Worm (Caenorhabditis elegans) whole organism, L1 larva: Measurements from ENCODE around the gene T13H5.1.

Experiments
- C04F5.9 ChIP-seq: sonication (generic microtip); optimal IDR thresholded peaks from 2 replicates; lab custom pipeline; 2016; ENCODE audit warnings: missing genetic modification characterization, missing compliant biosample characterization
- C16A3.4 ChIP-seq: fragments of 150-350 bp; optimal IDR thresholded peaks from 2 replicates; lab custom pipeline; 2014; ENCODE audit warnings: missing biosample characterization, missing genetic modification characterization
- C34B4.2 ChIP-seq: sonication (generic microtip); optimal IDR thresholded peaks from 2 replicates; lab custom pipeline; 2017; ENCODE audit warnings: mild to moderate bottlenecking, missing genetic modification characterization, missing compliant biosample characterization
- aha-1 ChIP-seq: fragments of 150-350 bp; optimal IDR thresholded peaks from 2 replicates; lab custom pipeline; 2014; ENCODE audit warnings: missing biosample characterization, missing genetic modification characterization
- alr-1 ChIP-seq: fragments of 200-800 bp; sonication (Bioruptor generic); optimal IDR thresholded peaks from 2 replicates; lab custom pipeline; 2018; ENCODE audit warnings: borderline replicate concordance, mild to moderate bottlenecking, missing genetic modification characterization, missing compliant biosample characterization
- ama-1 ChIP-seq: fragments of 150-350 bp; optimal IDR thresholded peaks from 2 replicates; lab custom pipeline; 2014
- blmp-1 ChIP-seq: fragments of 150-350 bp; optimal IDR thresholded peaks from 2 replicates; lab custom pipeline; 2014; ENCODE audit warnings: missing biosample characterization, missing genetic modification characterization
- ceh-82 ChIP-seq, 3 experiments: fragments of 150-350 bp in 1 of 3; sonication (generic microtip) in 2 of 3; optimal IDR thresholded peaks; 2 replicates each; lab custom pipeline; 2014 to 2017; ENCODE audit warnings: missing biosample characterization in 3 of 3, missing genetic modification characterization in 3 of 3
- efl-1 ChIP-seq, 4 experiments: fragments of 150-350 bp; optimal IDR thresholded peaks in 3 of 4; peaks in 1 of 4; 1 replicate in 1 of 4; 2 replicates in 3 of 4; lab custom pipeline; 2014; ENCODE audit warnings: missing biosample characterization in 2 of 4, missing genetic modification characterization in 2 of 4, missing genetic modification reagents in 2 of 4
- egl-13 ChIP-seq: sonication (generic microtip); optimal IDR thresholded peaks from 2 replicates; lab custom pipeline; 2016; ENCODE audit warnings: missing genotype, missing genetic modification reagents, missing genetic modification characterization, missing compliant biosample characterization
- egl-27 ChIP-seq, 2 experiments: fragments of 150-350 bp in 1 of 2; sonication (generic microtip); optimal IDR thresholded peaks; 3 replicates each; lab custom pipeline; 2017 to 2018; ENCODE audit warnings: missing biosample characterization in 2 of 2, missing genetic modification characterization in 2 of 2, missing genetic modification reagents in 2 of 2
- elt-2 ChIP-seq: sonication (generic microtip); optimal IDR thresholded peaks from 2 replicates; lab custom pipeline; 2016; ENCODE audit warnings: missing genetic modification characterization, mild to moderate bottlenecking, inconsistent platforms, missing compliant biosample characterization, missing genetic modification reagents
- elt-3 ChIP-seq, 6 experiments: fragments of 150-350 bp in 1 of 6; sonication (generic microtip); optimal IDR thresholded peaks; 2 replicates each; lab custom pipeline; 2017 to 2018; ENCODE audit warnings: missing biosample characterization in 6 of 6, missing genetic modification characterization in 6 of 6, inconsistent platforms in 1 of 6
- ets-5 ChIP-seq: fragments of 200-800 bp; sonication (Bioruptor generic); IDR thresholded peaks from 2 replicates; pipeline ENCODE4 v1.3.6; 2022; ENCODE audit warnings: missing genetic modification characterization, missing compliant biosample characterization
- hlh-17 ChIP-seq: fragments of 200-800 bp; sonication (Bioruptor generic); optimal IDR thresholded peaks from 2 replicates; lab custom pipeline; 2018; ENCODE audit warnings: missing genetic modification characterization, mild to moderate bottlenecking, missing compliant biosample characterization, moderate library complexity, borderline replicate concordance
- hlh-4 ChIP-seq: sonication (generic microtip); optimal IDR thresholded peaks from 2 replicates; lab custom pipeline; 2016; ENCODE audit warnings: mild to moderate bottlenecking, missing genetic modification characterization, missing compliant biosample characterization
- jun-1 ChIP-seq: fragments of 150-350 bp; optimal IDR thresholded peaks from 2 replicates; lab custom pipeline; 2014; ENCODE audit warnings: missing biosample characterization, missing genetic modification reagents, missing genetic modification characterization
- lin-13 ChIP-seq: fragments of 150-350 bp; optimal IDR thresholded peaks from 2 replicates; lab custom pipeline; 2014; ENCODE audit warnings: missing biosample characterization, missing genetic modification reagents, missing genetic modification characterization
- mep-1 ChIP-seq: fragments of 150-350 bp; optimal IDR thresholded peaks from 2 replicates; lab custom pipeline; 2014; ENCODE audit warnings: missing biosample characterization, missing genetic modification characterization
- nhr-11 ChIP-seq: fragments of 150-350 bp; optimal IDR thresholded peaks from 2 replicates; lab custom pipeline; 2014; ENCODE audit warnings: missing biosample characterization, missing genetic modification characterization
- nhr-20 ChIP-seq: sonication (generic microtip); optimal IDR thresholded peaks from 2 replicates; lab custom pipeline; 2016; ENCODE audit warnings: mild to moderate bottlenecking, missing genetic modification characterization, missing compliant biosample characterization
- nhr-47 ChIP-seq: sonication (generic microtip); optimal IDR thresholded peaks from 2 replicates; lab custom pipeline; 2016; ENCODE audit warnings: mild to moderate bottlenecking, missing genetic modification characterization, moderate library complexity, missing compliant biosample characterization
- nhr-71 ChIP-seq: sonication (generic microtip); optimal IDR thresholded peaks from 2 replicates; lab custom pipeline; 2016; ENCODE audit warnings: mild to moderate bottlenecking, missing genetic modification characterization, moderate library complexity, missing compliant biosample characterization
- nhr-77 ChIP-seq: fragments of 150-350 bp; optimal IDR thresholded peaks from 2 replicates; lab custom pipeline; 2014; ENCODE audit warnings: missing biosample characterization, missing genetic modification characterization
- nhr-85 ChIP-seq: sonication (generic microtip); peaks from one replicate; lab custom pipeline; 2016; ENCODE audit warnings: missing genetic modification characterization, inconsistent platforms, missing compliant biosample characterization
- pqm-1 ChIP-seq: sonication (generic microtip); optimal IDR thresholded peaks from 3 replicates; lab custom pipeline; 2017; ENCODE audit warnings: missing biosample characterization, missing genetic modification characterization
- skn-1 ChIP-seq: fragments of 150-350 bp; optimal IDR thresholded peaks from 2 replicates; lab custom pipeline; 2014; ENCODE audit warnings: missing biosample characterization, missing genetic modification characterization
- snu-23 ChIP-seq: sonication (generic microtip); optimal IDR thresholded peaks from 2 replicates; lab custom pipeline; 2016; ENCODE audit warnings: missing genetic modification characterization, missing compliant biosample characterization
- sox-4 ChIP-seq: sonication (generic microtip); optimal IDR thresholded peaks from 2 replicates; lab custom pipeline; 2016; ENCODE audit warnings: missing genetic modification characterization, missing compliant biosample characterization
- sup-37 ChIP-seq: fragments of 200-800 bp; sonication (Bioruptor generic); optimal IDR thresholded peaks from 2 replicates; lab custom pipeline; 2018; ENCODE audit warnings: mild to moderate bottlenecking, missing genetic modification characterization, missing compliant biosample characterization
- swsn-7 ChIP-seq: sonication (generic microtip); optimal IDR thresholded peaks from 2 replicates; lab custom pipeline; 2016; ENCODE audit warnings: missing genetic modification characterization, missing compliant biosample characterization
- tbx-2 ChIP-seq: sonication (generic microtip); optimal IDR thresholded peaks from 2 replicates; lab custom pipeline; 2016; ENCODE audit warnings: missing genetic modification characterization, missing compliant biosample characterization
- tlp-1 ChIP-seq: fragments of 150-350 bp; optimal IDR thresholded peaks from 2 replicates; lab custom pipeline; 2014; ENCODE audit warnings: missing biosample characterization, missing genetic modification characterization
- unc-62 ChIP-seq: fragments of 150-350 bp; optimal IDR thresholded peaks from 2 replicates; lab custom pipeline; 2014; ENCODE audit warnings: missing biosample characterization, missing genetic modification reagents, missing genetic modification characterization
- unc-86 ChIP-seq: sonication (generic microtip); optimal IDR thresholded peaks from 2 replicates; lab custom pipeline; 2016; ENCODE audit warnings: missing genetic modification characterization, missing compliant biosample characterization
- vab-15 ChIP-seq: sonication (generic microtip); optimal IDR thresholded peaks from 2 replicates; lab custom pipeline; 2017; ENCODE audit warnings: missing genotype, mild to moderate bottlenecking, missing genetic modification characterization, missing compliant biosample characterization
- ztf-4 ChIP-seq: fragments of 150-350 bp; optimal IDR thresholded peaks from 2 replicates; lab custom pipeline; 2014; ENCODE audit warnings: missing biosample characterization, missing genetic modification characterization

Gene T13H5.1

ce11 chrII:8481033-8481708 lies 27.7 kb downstream of the T13H5.1 start (continued):
- TF ChIP-seq snu-23 (GFP tag; lab: Kevin White, UChicago) (peak; percentile 34), mep-1 (tag; lab: Kevin White, UChicago) (peak; percentile 44), C16A3.4 (tag; lab: Kevin White, UChicago) (peak; percentile 2), aha-1 (tag; lab: Kevin White, UChicago) (no peak), tbx-2 (tag; lab: Kevin White, UChicago) (no peak), ceh-82 (tag; optimal IDR thresholded peaks at IDR 0.05; lab: Kevin White, UChicago) (no peak), egl-27 (tag; optimal IDR thresholded peaks at IDR 0.05; lab: Kevin White, UChicago) (no peak), nhr-47 (no peak), elt-2 (tag; lab: Kevin White, UChicago) (no peak), nhr-20 (tag; lab: Kevin White, UChicago) (peak; percentile 82)

DNA sequence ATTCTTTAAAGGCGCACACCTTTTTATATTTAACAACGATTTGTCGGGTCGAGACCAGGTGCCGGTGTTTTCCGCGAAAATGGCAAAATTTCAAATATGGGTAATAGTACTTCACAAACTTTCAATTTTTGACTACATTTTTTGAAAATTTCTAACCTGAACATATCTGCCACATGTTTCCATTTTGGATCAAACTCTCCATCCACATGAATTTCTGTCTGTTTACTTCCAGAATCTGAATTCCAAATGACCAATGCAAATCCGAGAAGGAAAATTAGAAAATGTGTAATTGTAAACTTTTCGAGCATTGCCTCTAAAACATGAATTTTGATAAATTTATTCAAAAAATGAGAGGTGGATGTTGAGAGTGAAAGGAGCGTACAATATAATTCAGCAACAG lies 28.7 kb downstream of the T13H5.1 start, which contains the start of gene lact-4:
TSS of gene lact-4 (minus strand) at position 313 of the 400 bp plus-strand sequence.
- TF ChIP-seq nhr-77 = no peak
- TF ChIP-seq mep-1 (tag; lab: Kevin White, UChicago) = no peak
- no peak for TF ChIP-seq C34B4.2 (tag; lab: Kevin White, UChicago)
- no peak for TF ChIP-seq C16A3.4 (tag; lab: Kevin White, UChicago)
- no peak for TF ChIP-seq C04F5.9 (tag; lab: Kevin White, UChicago)
- TF ChIP-seq ztf-4 (tag; lab: Kevin White, UChicago) = no peak
- TF ChIP-seq lin-13 = no peak
- TF ChIP-seq tlp-1 (tag; lab: Kevin White, UChicago) = no peak
- no peak for TF ChIP-seq swsn-7 (tag; lab: Kevin White, UChicago)
- TF ChIP-seq blmp-1 (tag; lab: Kevin White, UChicago) = no peak
- no peak for TF ChIP-seq snu-23 (GFP tag; lab: Kevin White, UChicago)
- no peak for TF ChIP-seq unc-62
- TF ChIP-seq hlh-4 (tag; lab: Kevin White, UChicago) = no peak
- no peak for TF ChIP-seq egl-13
- TF ChIP-seq jun-1 (tag; lab: Kevin White, UChicago) = no peak
- no peak for TF ChIP-seq skn-1 (tag; lab: Kevin White, UChicago)
- no peak for TF ChIP-seq pqm-1 (tag; lab: Kevin White, UChicago)

ce11 chrII:8479337-8479736 lies 29.5 kb downstream of the T13H5.1 start:
- no peak for TF ChIP-seq hlh-17 (GFP tag; lab: Kevin White, UChicago)
- no peak for TF ChIP-seq ets-5 (GFP tag; lab: Robert Waterston, UW)
- TF ChIP-seq sox-4 (tag; lab: Kevin White, UChicago) = no peak
- TF ChIP-seq lin-13 = no peak
- TF ChIP-seq efl-1 (optimal IDR thresholded peaks at IDR 0.05; lab: Kevin White, UChicago) = no peak
- peak in 1 of 2 experiments; percentile 77 for TF ChIP-seq efl-1 (GFP tag; optimal IDR thresholded peaks at IDR 0.05 in 1 of 2; lab: Kevin White, UChicago)
- no peak for TF ChIP-seq vab-15 (tag; lab: Kevin White, UChicago)
- no peak for TF ChIP-seq nhr-71 (tag; lab: Kevin White, UChicago)
- peak in 1 of 6 experiments; percentile 2 for TF ChIP-seq elt-3 (tag; optimal IDR thresholded peaks at IDR 0.05; lab: Kevin White, UChicago)
- no peak for TF ChIP-seq nhr-85
- TF ChIP-seq alr-1 (tag; lab: Kevin White, UChicago) = no peak
- TF ChIP-seq sup-37 = no peak
- no peak for TF ChIP-seq unc-86 (tag; lab: Kevin White, UChicago)
- TF ChIP-seq nhr-11 = no peak
- TF ChIP-seq ama-1 (lab: Kevin White, UChicago) = peak; percentile 30
